Fruit fly (Drosophila melanogaster) whole organism, embryonic: Measurements from ENCODE around the gene CG42390.

Source experiments
- Awh ChIP-seq: fragments of 200-800 bp; sonication (Bioruptor generic); IDR thresholded peaks from 2 replicates; pipeline ENCODE4, ENCODE4 v1.3.6; 2022; ENCODE audit warnings: missing biosample characterization, missing genetic modification characterization
- CG10979 ChIP-seq: fragments of 200-800 bp; sonication (Bioruptor generic); optimal IDR thresholded peaks from 2 replicates; lab custom pipeline; 2018; ENCODE audit warnings: missing biosample characterization, mild to moderate bottlenecking, missing genetic modification characterization, moderate library complexity
- CG11093 ChIP-seq: fragments of 200-800 bp; sonication (Bioruptor generic); IDR thresholded peaks from 3 replicates; pipeline ENCODE4 v1.3.6; 2022; ENCODE audit warnings: missing biosample characterization, missing genetic modification characterization
- CG11398 ChIP-seq: fragments of 200-800 bp; sonication (Bioruptor generic); optimal IDR thresholded peaks from 2 replicates; lab custom pipeline; 2016; ENCODE audit warnings: missing biosample characterization, missing genetic modification characterization
- CG12219 ChIP-seq: fragments of 200-800 bp; sonication (Bioruptor generic); optimal IDR thresholded peaks from 3 replicates; lab custom pipeline; 2018; ENCODE audit warnings: missing biosample characterization, mild to moderate bottlenecking, missing genetic modification characterization
- CG2199 ChIP-seq: fragments of 200-800 bp; sonication (Bioruptor generic); IDR thresholded peaks from 3 replicates; pipeline ENCODE4 v1.3.6; 2022; ENCODE audit warnings: missing biosample characterization, missing genetic modification characterization
- CG3726 ChIP-seq: fragments of 200-800 bp; sonication (Bioruptor generic); IDR thresholded peaks from 3 replicates; pipeline ENCODE4, ENCODE4 v1.3.6; 2022; ENCODE audit warnings: missing biosample characterization, missing genetic modification characterization
- CG4360 ChIP-seq: fragments of 200-800 bp; sonication (Bioruptor generic); IDR thresholded peaks from 2 replicates; pipeline ENCODE4 v1.3.6; 2022; ENCODE audit warnings: missing biosample characterization, missing genetic modification characterization
- CG4404 ChIP-seq: fragments of 200-800 bp; sonication (Bioruptor generic); IDR thresholded peaks from 2 replicates; pipeline ENCODE4 v1.3.6; 2022; ENCODE audit warnings: missing biosample characterization, missing genetic modification characterization
- CG7745 ChIP-seq: fragments of 200-800 bp; sonication (Bioruptor generic); optimal IDR thresholded peaks from 2 replicates; lab custom pipeline; 2018; ENCODE audit warnings: missing biosample characterization, mild to moderate bottlenecking, missing genetic modification characterization, moderate library complexity
- CG7839 ChIP-seq: fragments of 200-800 bp; sonication (Bioruptor generic); optimal IDR thresholded peaks from 3 replicates; lab custom pipeline; 2018; ENCODE audit warnings: missing biosample characterization, mild to moderate bottlenecking, missing genetic modification characterization, moderate library complexity
- CG8281 ChIP-seq: fragments of 200-800 bp; sonication (Bioruptor generic); optimal IDR thresholded peaks from 2 replicates; lab custom pipeline; 2018; ENCODE audit warnings: missing biosample characterization, mild to moderate bottlenecking, missing genetic modification characterization, moderate library complexity
- CG9797 ChIP-seq: fragments of 200-800 bp; sonication (Bioruptor generic); optimal IDR thresholded peaks from 3 replicates; lab custom pipeline; 2018; ENCODE audit warnings: missing biosample characterization, mild to moderate bottlenecking, missing genetic modification characterization
- Drgx ChIP-seq: fragments of 200-800 bp; sonication (Bioruptor generic); IDR thresholded peaks from 2 replicates; pipeline ENCODE4 v1.3.6; 2022; ENCODE audit warnings: missing biosample characterization, missing genetic modification characterization
- Gsc ChIP-seq: fragments of 200-800 bp; sonication (Bioruptor generic); IDR thresholded peaks from 2 replicates; pipeline ENCODE4 v1.3.6; 2022; ENCODE audit warnings: missing biosample characterization, missing genetic modification characterization
- Hmr ChIP-seq: fragments of 200-800 bp; sonication (Bioruptor generic); optimal IDR thresholded peaks from 3 replicates; lab custom pipeline; 2017; ENCODE audit warnings: mild to moderate bottlenecking, missing biosample characterization, missing genetic modification reagents, missing genetic modification characterization
- Hr78 ChIP-seq, 2 experiments: fragments of 200-800 bp in 1 of 2; fragments of >200 bp in 1 of 2; sonication (Bioruptor generic) in 1 of 2; optimal IDR thresholded peaks; 2 replicates each; lab custom pipeline; 2017 to 2019; ENCODE audit warnings: missing biosample characterization in 2 of 2, missing genetic modification characterization in 2 of 2, mild to moderate bottlenecking in 1 of 2, moderate library complexity in 1 of 2
- Optix ChIP-seq: fragments of 200-800 bp; sonication (Bioruptor generic); IDR thresholded peaks from 3 replicates; pipeline ENCODE4 v1.3.6; 2022; ENCODE audit warnings: missing biosample characterization, missing genetic modification characterization
- Sox100B ChIP-seq: fragments of 200-800 bp; sonication (Bioruptor generic); optimal IDR thresholded peaks from 3 replicates; lab custom pipeline; 2018; ENCODE audit warnings: missing biosample characterization, mild to moderate bottlenecking, missing genetic modification characterization
- bsh ChIP-seq, 2 experiments: fragments of 200-800 bp; sonication (Bioruptor generic); optimal IDR thresholded peaks; 2 replicates each; lab custom pipeline; 2017 to 2018; ENCODE audit warnings: mild to moderate bottlenecking in 2 of 2, missing biosample characterization in 2 of 2, missing genetic modification characterization in 2 of 2, moderate library complexity in 1 of 2
- chm ChIP-seq: fragments of 200-800 bp; sonication (Bioruptor generic); IDR thresholded peaks from 2 replicates; pipeline ENCODE4 v1.3.6; 2022; ENCODE audit warnings: missing biosample characterization, missing genetic modification characterization
- grau ChIP-seq: fragments of 200-800 bp; optimal IDR thresholded peaks from 3 replicates; lab custom pipeline; 2019; ENCODE audit warnings: missing biosample characterization, mild to moderate bottlenecking, missing genetic modification characterization, moderate library complexity
- nom ChIP-seq: fragments of 200-800 bp; sonication (Bioruptor generic); optimal IDR thresholded peaks from 2 replicates; lab custom pipeline; 2017; ENCODE audit warnings: missing biosample characterization, missing genetic modification characterization, mild to moderate bottlenecking, moderate library complexity, missing genetic modification reagents
- rib ChIP-seq: fragments of 200-800 bp; sonication (Bioruptor generic); IDR thresholded peaks from 2 replicates; pipeline ENCODE4 v1.3.6; 2022; ENCODE audit warnings: missing biosample characterization, missing genetic modification characterization
- ro ChIP-seq: fragments of 200-800 bp; sonication (Bioruptor generic); IDR thresholded peaks from 2 replicates; pipeline ENCODE4 v1.3.6; 2022; ENCODE audit warnings: missing biosample characterization, missing genetic modification characterization
- scrt ChIP-seq: fragments of 200-800 bp; sonication (Bioruptor generic); optimal IDR thresholded peaks from 2 replicates; lab custom pipeline; 2018; ENCODE audit warnings: missing biosample characterization, mild to moderate bottlenecking, missing genetic modification characterization, moderate library complexity
- sens ChIP-seq: fragments of 200-800 bp; sonication (Bioruptor generic); peaks from one replicate; lab custom pipeline; 2016; ENCODE audit warnings: missing biosample characterization, missing genetic modification characterization
- slp2 ChIP-seq: fragments of 200-800 bp; sonication (Bioruptor generic); optimal IDR thresholded peaks from 2 replicates; lab custom pipeline; 2016; ENCODE audit warnings: missing biosample characterization, missing genetic modification characterization
- sqz ChIP-seq: fragments of 200-800 bp; sonication (Bioruptor generic); optimal IDR thresholded peaks from 3 replicates; lab custom pipeline; 2018; ENCODE audit warnings: missing biosample characterization, mild to moderate bottlenecking, missing genetic modification characterization
- stwl ChIP-seq: fragments of 200-800 bp; sonication (Bioruptor generic); optimal IDR thresholded peaks from 3 replicates; lab custom pipeline; 2018; ENCODE audit warnings: missing biosample characterization, mild to moderate bottlenecking, missing genetic modification characterization, moderate library complexity
- twi ChIP-seq: fragments of 200-800 bp; optimal IDR thresholded peaks from 2 replicates; lab custom pipeline; 2019; ENCODE audit warnings: missing biosample characterization, mild to moderate bottlenecking, missing genetic modification characterization, moderate library complexity
- yki ChIP-seq: fragments of >200 bp; optimal IDR thresholded peaks from 3 replicates; lab custom pipeline; 2018

CG42390 gene

dm6 chr3R:22139113-22139512, 19.3 kb downstream of the CG42390 start (continued):
- TF ChIP-seq Optix (GFP tag; lab: Robert Waterston, UW) (peak; percentile 74), ro (GFP tag; lab: Robert Waterston, UW) (no peak), Hr78 (GFP tag; optimal IDR thresholded peaks at IDR 0.05; lab: Kevin White, UChicago) (no peak), sqz (GFP tag; lab: Kevin White, UChicago) (peak; percentile 3), yki (lab: Kevin White, UChicago) (no peak), CG11398 (GFP tag; lab: Kevin White, UChicago) (peak; percentile 25), CG4404 (GFP tag; lab: Robert Waterston, UW) (peak; percentile 76), slp2 (peak; percentile 59)
- TF ChIP-seq, all 482 proteins: peak for 290

DNA sequence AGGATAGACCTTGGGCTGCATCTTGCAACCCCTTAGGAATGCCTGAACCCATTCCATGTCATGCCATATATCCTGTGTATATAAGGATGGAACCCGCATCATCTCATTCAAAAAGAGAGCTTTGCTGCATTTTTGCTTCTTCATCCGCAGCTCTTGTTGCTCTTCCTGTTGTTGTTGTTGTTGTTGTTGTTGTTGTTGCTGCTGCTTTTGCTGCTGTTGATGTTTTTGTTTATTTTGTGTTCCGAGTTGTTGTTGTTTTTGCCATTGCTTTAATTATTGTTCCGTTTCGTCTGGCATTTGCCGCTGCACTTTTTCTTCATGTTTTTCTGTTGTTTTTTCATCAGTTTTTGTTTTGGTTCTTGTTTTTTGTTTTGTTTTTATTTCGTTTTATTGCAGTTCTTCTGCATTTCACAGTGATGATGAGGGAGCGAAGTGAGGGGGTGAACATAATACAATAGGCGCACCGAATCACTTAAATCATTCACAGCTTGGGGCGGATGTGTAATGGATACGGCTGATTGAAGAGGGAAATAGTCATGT, 20.1 kb downstream of the CG42390 start:
- TF ChIP-seq Drgx (GFP tag; lab: Robert Waterston, UW), result 0 out of 2 replicates have a peak, but pooled peaks have one; percentile 16
- peak in 1 of 2 experiments; percentile 87 for TF ChIP-seq bsh (GFP tag; optimal IDR thresholded peaks at IDR 0.05; lab: Kevin White, UChicago)
- TF ChIP-seq CG4360, result peak; percentile 93
- TF ChIP-seq CG8281 (tag; lab: Kevin White, UChicago), result no peak
- peak; percentile 82 for TF ChIP-seq nom (GFP tag; lab: Kevin White, UChicago)

- no peak for TF ChIP-seq CG3726 (GFP tag; lab: Robert Waterston, UW)
- TF ChIP-seq scrt (GFP tag; lab: Kevin White, UChicago), result no peak
- TF ChIP-seq Sox100B (GFP tag; lab: Kevin White, UChicago), result no peak
- no peak for TF ChIP-seq grau
- TF ChIP-seq CG12219 (GFP tag; lab: Kevin White, UChicago), result no peak
- no peak for TF ChIP-seq Gsc (GFP tag; lab: Robert Waterston, UW)
- TF ChIP-seq CG10979 (tag; lab: Kevin White, UChicago), result no peak
- TF ChIP-seq rib (GFP tag; lab: Robert Waterston, UW), result no peak
- no peak for TF ChIP-seq Hmr (GFP tag; lab: Kevin White, UChicago)
Observed at dm6 chr3R:22141332-22141731, 21.5 kb downstream of the CG42390 start.

dm6 chr3R:22142495-22142894, 22.6 kb downstream of the CG42390 start:
- TF ChIP-seq Awh (GFP tag; lab: Robert Waterston, UW) (0 out of 2 replicates have a peak, but pooled peaks have one; percentile 26), CG9797 (GFP tag; lab: Kevin White, UChicago) (no peak), CG2199 (GFP tag; lab: Robert Waterston, UW) (peak; percentile 88; the same call in 2 of the 3 replicates), CG7839 (no peak), stwl (tag; lab: Kevin White, UChicago) (peak; percentile 7), CG11093 (no peak), twi (tag; lab: Kevin White, UChicago) (peak; percentile 89), CG7745 (no peak), sens (GFP tag; lab: Kevin White, UChicago) (peak; percentile 70), chm (GFP tag; lab: Robert Waterston, UW) (peak; percentile 19)
